Worm (Caenorhabditis elegans) whole organism, mixed stage, embryonic: ENCODE data around the gene egg-1.

Source experiments
- M03D4.4 ChIP-seq: sonication (generic microtip); optimal IDR thresholded peaks from 2 replicates; lab custom pipeline; 2017; ENCODE audit warnings: mild to moderate bottlenecking, missing genetic modification characterization, missing compliant biosample characterization
- bed-3 ChIP-seq: fragments of 200-800 bp; sonication (Bioruptor generic); optimal IDR thresholded peaks from 3 replicates; lab custom pipeline; 2018; ENCODE audit warnings: mild to moderate bottlenecking, missing genetic modification characterization, moderate library complexity, missing compliant biosample characterization
- blmp-1 ChIP-seq: fragments of 150-350 bp; optimal IDR thresholded peaks from 2 replicates; lab custom pipeline; 2014; ENCODE audit warnings: missing biosample characterization, missing genetic modification characterization
- ceh-39 ChIP-seq: fragments of 150-350 bp; optimal IDR thresholded peaks from 2 replicates; lab custom pipeline; 2014; ENCODE audit warnings: missing biosample characterization, missing genetic modification characterization
- ceh-43 ChIP-seq: fragments of 200-800 bp; sonication (Bioruptor generic); optimal IDR thresholded peaks from 2 replicates; lab custom pipeline; 2018; ENCODE audit warnings: mild to moderate bottlenecking, missing genetic modification characterization, moderate library complexity, missing compliant biosample characterization
- ceh-83 ChIP-seq: fragments of 200-800 bp; sonication (Bioruptor generic); optimal IDR thresholded peaks from 2 replicates; lab custom pipeline; 2018; ENCODE audit warnings: mild to moderate bottlenecking, missing genetic modification characterization, missing compliant biosample characterization
- ces-1 ChIP-seq: fragments of 150-350 bp; optimal IDR thresholded peaks from 2 replicates; lab custom pipeline; 2014; ENCODE audit warnings: missing biosample characterization, missing genetic modification reagents, missing genetic modification characterization
- cnd-1 ChIP-seq: fragments of 200-800 bp; sonication (Bioruptor generic); optimal IDR thresholded peaks from 2 replicates; lab custom pipeline; 2018; ENCODE audit warnings: mild to moderate bottlenecking, missing genetic modification characterization, missing compliant biosample characterization
- elt-1 ChIP-seq: sonication (generic microtip); optimal IDR thresholded peaks from 2 replicates; lab custom pipeline; 2017; ENCODE audit warnings: missing genetic modification characterization, mild to moderate bottlenecking, missing compliant biosample characterization, antibody characterized with exemption, moderate library complexity, borderline replicate concordance; ENCODE audit not compliant: insufficient read depth
- flh-1 ChIP-seq: fragments of 200-800 bp; sonication (Bioruptor generic); optimal IDR thresholded peaks from 2 replicates; lab custom pipeline; 2018; ENCODE audit warnings: mild to moderate bottlenecking, missing genetic modification characterization, moderate library complexity, missing compliant biosample characterization
- ham-2 ChIP-seq: fragments of 200-800 bp; sonication (Bioruptor generic); optimal IDR thresholded peaks from 2 replicates; lab custom pipeline; 2018; ENCODE audit warnings: mild to moderate bottlenecking, missing genetic modification characterization, missing compliant biosample characterization
- hlh-1 ChIP-seq: fragments of 150-350 bp; optimal IDR thresholded peaks from 2 replicates; lab custom pipeline; 2014; ENCODE audit warnings: missing biosample characterization, missing genetic modification reagents, missing genetic modification characterization
- lin-13 ChIP-seq: fragments of 150-350 bp; optimal IDR thresholded peaks from 2 replicates; lab custom pipeline; 2014; ENCODE audit warnings: missing biosample characterization, missing genetic modification characterization
- lin-32 ChIP-seq: fragments of 200-800 bp; sonication (Bioruptor generic); optimal IDR thresholded peaks from 2 replicates; lab custom pipeline; 2018; ENCODE audit warnings: mild to moderate bottlenecking, missing genetic modification characterization, missing compliant biosample characterization
- mab-5 ChIP-seq: fragments of 150-350 bp; optimal IDR thresholded peaks from 2 replicates; lab custom pipeline; 2014; ENCODE audit warnings: missing biosample characterization, missing genetic modification characterization
- mls-2 ChIP-seq: sonication (generic microtip); optimal IDR thresholded peaks from 2 replicates; lab custom pipeline; 2016; ENCODE audit warnings: mild to moderate bottlenecking, missing genetic modification characterization, moderate library complexity, missing compliant biosample characterization
- nhr-12 ChIP-seq: fragments of 150-350 bp; optimal IDR thresholded peaks from 2 replicates; lab custom pipeline; 2014; ENCODE audit warnings: missing biosample characterization, missing genetic modification characterization
- nhr-2 ChIP-seq: fragments of 150-350 bp; optimal IDR thresholded peaks from 2 replicates; lab custom pipeline; 2014; ENCODE audit warnings: missing biosample characterization, missing genetic modification characterization
- nhr-237 ChIP-seq: fragments of 150-350 bp; optimal IDR thresholded peaks from 2 replicates; lab custom pipeline; 2014; ENCODE audit warnings: missing biosample characterization, missing genetic modification characterization
- nhr-28 ChIP-seq: fragments of 150-350 bp; optimal IDR thresholded peaks from 2 replicates; lab custom pipeline; 2014; ENCODE audit warnings: missing biosample characterization, missing genetic modification characterization
- nhr-76 ChIP-seq: sonication (generic microtip); optimal IDR thresholded peaks from 2 replicates; lab custom pipeline; 2017; ENCODE audit warnings: missing biosample characterization, missing genetic modification characterization
- pha-4 ChIP-seq: fragments of 150-350 bp; optimal IDR thresholded peaks from 2 replicates; lab custom pipeline; 2018; ENCODE audit warnings: missing biosample characterization, missing genetic modification reagents, missing genetic modification characterization
- sem-2 ChIP-seq: fragments of 200-800 bp; sonication (Bioruptor generic); optimal IDR thresholded peaks from 2 replicates; lab custom pipeline; 2018; ENCODE audit warnings: mild to moderate bottlenecking, missing genetic modification characterization, missing compliant biosample characterization
- snpc-4 ChIP-seq: fragments of 150-350 bp; optimal IDR thresholded peaks from 2 replicates; lab custom pipeline; 2014; ENCODE audit warnings: missing biosample characterization, missing genetic modification characterization
- sptf-1 ChIP-seq: sonication (generic microtip); optimal IDR thresholded peaks from 2 replicates; lab custom pipeline; 2017; ENCODE audit warnings: mild to moderate bottlenecking, missing genetic modification characterization, moderate library complexity, missing compliant biosample characterization
- tbx-8 ChIP-seq: fragments of 200-800 bp; sonication (Bioruptor generic); optimal IDR thresholded peaks from 2 replicates; lab custom pipeline; 2018; ENCODE audit warnings: mild to moderate bottlenecking, missing genetic modification characterization, moderate library complexity, missing compliant biosample characterization
- unc-39 ChIP-seq: fragments of 150-350 bp; optimal IDR thresholded peaks from 2 replicates; lab custom pipeline; 2014; ENCODE audit warnings: missing biosample characterization, missing genetic modification characterization
- unc-62 ChIP-seq: fragments of 150-350 bp; optimal IDR thresholded peaks from 2 replicates; lab custom pipeline; 2014; ENCODE audit warnings: missing biosample characterization, missing genetic modification reagents, missing genetic modification characterization
- zip-8 ChIP-seq: fragments of 150-350 bp; optimal IDR thresholded peaks from 2 replicates; lab custom pipeline; 2014; ENCODE audit warnings: missing biosample characterization, missing genetic modification characterization
- ztf-11 ChIP-seq: fragments of 150-350 bp; optimal IDR thresholded peaks from 2 replicates; lab custom pipeline; 2014; ENCODE audit warnings: missing biosample characterization, missing genetic modification characterization

Gene egg-1

ce11 chrIII:5732925-5733324 lies 4.9 kb downstream of the egg-1 start, which contains the start of gene B0244.17:
Gene B0244.17 (plus strand): TSS chrIII:5733225.
- TF ChIP-seq tbx-8 (GFP tag; lab: Kevin White, UChicago), result no peak
- TF ChIP-seq unc-62 (GFP tag; lab: Kevin White, UChicago), result no peak
- no peak for TF ChIP-seq mls-2 (tag; lab: Kevin White, UChicago)
- no peak for TF ChIP-seq zip-8 (tag; lab: Kevin White, UChicago)
- TF ChIP-seq flh-1 (GFP tag; lab: Kevin White, UChicago), result no peak
- no peak for TF ChIP-seq sem-2 (GFP tag; lab: Kevin White, UChicago)
- TF ChIP-seq blmp-1, result no peak
- TF ChIP-seq unc-39 (tag; lab: Kevin White, UChicago), result no peak
- TF ChIP-seq nhr-76, result no peak
- TF ChIP-seq nhr-12 (tag; lab: Kevin White, UChicago), result no peak
- TF ChIP-seq M03D4.4 (tag; lab: Kevin White, UChicago), result no peak
- no peak for TF ChIP-seq lin-13
- TF ChIP-seq nhr-237 (tag; lab: Kevin White, UChicago), result no peak
- TF ChIP-seq ceh-83 (GFP tag; lab: Kevin White, UChicago), result no peak
- TF ChIP-seq nhr-2 (tag; lab: Kevin White, UChicago), result no peak
- TF ChIP-seq snpc-4 (tag; lab: Kevin White, UChicago), result no peak

DNA sequence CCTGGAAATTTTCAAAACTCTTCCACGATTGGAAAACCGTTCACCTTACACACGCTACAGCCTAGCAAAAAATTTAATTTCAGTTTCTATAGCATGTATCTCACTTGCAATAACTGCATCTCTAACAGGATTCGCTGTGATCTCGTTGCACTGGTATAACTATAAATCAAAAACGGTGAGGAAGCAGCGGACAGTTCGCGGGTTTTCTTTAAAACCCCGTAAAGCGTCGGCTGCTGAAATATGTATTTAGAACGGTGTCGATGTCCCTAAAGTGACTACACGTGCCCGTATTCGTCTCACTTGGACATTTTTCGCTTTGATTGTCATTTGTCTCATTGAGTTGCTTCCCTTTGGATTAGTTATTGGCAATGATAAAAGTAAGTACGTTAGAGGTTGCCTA lies 6.3 kb downstream of the egg-1 start:
- no peak for TF ChIP-seq ceh-43 (GFP tag; lab: Kevin White, UChicago)
- TF ChIP-seq sptf-1 (tag; lab: Kevin White, UChicago), result no peak

DNA sequence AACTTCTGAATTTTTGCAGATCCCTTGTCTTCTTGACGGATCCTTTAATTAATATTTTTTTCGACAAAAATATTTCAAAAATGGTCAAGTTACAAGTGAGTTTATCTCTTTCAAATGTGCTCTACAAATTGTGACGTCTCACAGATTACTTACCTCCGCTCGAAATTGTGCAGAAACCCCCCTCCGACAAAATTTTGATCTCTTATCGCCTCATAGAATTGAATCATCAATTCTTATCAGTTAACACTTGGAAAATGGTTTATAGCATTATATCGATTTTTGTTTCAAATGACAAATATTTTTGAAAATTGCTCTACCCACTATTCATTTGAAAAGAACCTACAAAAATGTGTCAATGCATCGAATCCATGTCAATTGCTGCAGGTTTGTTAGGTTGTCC lies 6.9 kb downstream of the egg-1 start, which contains the start of gene B0244.10:
TSS of gene B0244.10 (plus strand) at position 254 of the 400 bp plus-strand sequence.
- no peak for TF ChIP-seq M03D4.4 (tag; lab: Kevin White, UChicago)
- TF ChIP-seq pha-4 (tag; lab: Kevin White, UChicago), result no peak
- TF ChIP-seq ceh-39, result no peak
- no peak for TF ChIP-seq flh-1 (GFP tag; lab: Kevin White, UChicago)
- TF ChIP-seq nhr-2 (tag; lab: Kevin White, UChicago), result no peak
- no peak for TF ChIP-seq ham-2
- TF ChIP-seq tbx-8 (GFP tag; lab: Kevin White, UChicago), result no peak
- TF ChIP-seq sptf-1 (tag; lab: Kevin White, UChicago), result no peak
- TF ChIP-seq ztf-11, result no peak
- no peak for TF ChIP-seq bed-3 (GFP tag; lab: Kevin White, UChicago)
- TF ChIP-seq unc-62 (GFP tag; lab: Kevin White, UChicago), result no peak
- no peak for TF ChIP-seq lin-32
- no peak for TF ChIP-seq nhr-28 (tag; lab: Kevin White, UChicago)

- TF ChIP-seq ceh-39, result no peak
- no peak for TF ChIP-seq bed-3 (GFP tag; lab: Kevin White, UChicago)
These were observed 9.7 kb downstream of the egg-1 start, which contains the start of gene B0244.6 for ce11 chrIII:5737708-5738107. Gene B0244.6 (plus strand): TSS chrIII:5738008.

DNA sequence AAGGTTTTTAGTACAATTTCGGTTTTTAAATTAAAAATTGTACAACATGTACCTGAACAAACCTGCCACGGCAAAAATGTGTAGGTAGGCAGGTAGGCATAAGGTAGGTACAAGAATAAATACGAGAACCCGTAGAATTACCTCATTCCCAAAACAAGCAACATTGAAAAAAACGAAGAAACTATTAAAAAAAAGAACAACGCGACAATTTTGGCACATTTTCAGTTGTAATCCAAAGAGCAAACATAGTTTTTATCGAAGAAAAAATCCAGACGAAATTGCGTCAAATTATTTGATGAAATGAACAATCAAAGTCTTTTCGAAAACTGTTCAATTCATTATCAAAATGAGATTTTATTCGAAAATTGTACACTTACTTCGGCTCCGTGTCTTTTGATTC lies 12.7 kb downstream of the egg-1 start, which contains the start of gene B0244.16:
TSS of gene B0244.16 (plus strand) at position 301 of the 400 bp plus-strand sequence.
- TF ChIP-seq sem-2 (GFP tag; lab: Kevin White, UChicago) (no peak), mab-5 (tag; lab: Kevin White, UChicago) (no peak), ceh-83 (GFP tag; lab: Kevin White, UChicago) (no peak), hlh-1 (tag; lab: Kevin White, UChicago) (no peak), ceh-43 (GFP tag; lab: Kevin White, UChicago) (no peak), ces-1 (GFP tag; lab: Kevin White, UChicago) (no peak), flh-1 (GFP tag; lab: Kevin White, UChicago) (no peak), blmp-1 (no peak), unc-39 (tag; lab: Kevin White, UChicago) (no peak), ztf-11 (no peak), M03D4.4 (tag; lab: Kevin White, UChicago) (no peak), ceh-39 (no peak), nhr-2 (tag; lab: Kevin White, UChicago) (no peak), cnd-1 (no peak), nhr-237 (tag; lab: Kevin White, UChicago) (no peak), elt-1 (no peak), unc-62 (GFP tag; lab: Kevin White, UChicago) (no peak), nhr-28 (tag; lab: Kevin White, UChicago) (no peak)
